Worm (Caenorhabditis elegans): Measurements from ENCODE around the gene acdh-8.
A peak's percentile ranks its signal among the peaks of the same experiment; 100 is the strongest.

acdh-8 gene

DNA sequence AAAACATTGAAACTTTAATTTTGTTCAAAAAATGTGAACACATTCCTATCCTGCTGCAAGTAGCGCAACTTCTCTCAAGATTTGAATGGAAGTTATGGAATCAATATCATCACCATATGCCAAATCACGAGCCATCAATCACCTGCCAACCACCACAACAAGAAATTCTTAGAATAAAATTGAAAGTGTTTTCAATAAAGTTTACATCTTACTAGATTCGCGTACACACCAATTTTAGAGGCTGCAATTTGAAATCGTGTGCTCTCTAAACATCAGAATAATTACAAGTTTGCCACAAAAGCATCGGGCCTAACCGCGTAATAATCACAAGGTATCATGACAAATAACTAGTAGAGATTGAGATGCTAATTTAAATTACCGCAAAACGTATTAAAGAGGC lies 19.4 kb upstream of the acdh-8 start:
- TF ChIP-seq nhr-76 (tag; optimal IDR thresholded peaks at IDR 0.05) = no peak
- TF ChIP-seq eor-1 (tag; optimal IDR thresholded peaks at IDR 0.05) = no peak
- no peak for TF ChIP-seq aly-2 (tag; optimal IDR thresholded peaks at IDR 0.05)
- TF ChIP-seq fos-1 (tag; optimal IDR thresholded peaks at IDR 0.05) = no peak
- TF ChIP-seq nhr-237 (tag; optimal IDR thresholded peaks at IDR 0.05) = no peak
- no peak for TF ChIP-seq hmg-11 (tag; optimal IDR thresholded peaks at IDR 0.05)
- TF ChIP-seq nhr-23 (tag; optimal IDR thresholded peaks at IDR 0.05) = no peak
- no peak for TF ChIP-seq ama-1 (optimal IDR thresholded peaks at IDR 0.05)
- no peak for TF ChIP-seq jun-1 (tag; optimal IDR thresholded peaks at IDR 0.05)
- TF ChIP-seq nhr-67 (tag; optimal IDR thresholded peaks at IDR 0.05) = no peak
- no peak for TF ChIP-seq nhr-25 (tag; optimal IDR thresholded peaks at IDR 0.05)
- no peak for TF ChIP-seq skn-1 (tag; optimal IDR thresholded peaks at IDR 0.05)
- TF ChIP-seq unc-62 (GFP tag; optimal IDR thresholded peaks at IDR 0.05) = no peak

DNA sequence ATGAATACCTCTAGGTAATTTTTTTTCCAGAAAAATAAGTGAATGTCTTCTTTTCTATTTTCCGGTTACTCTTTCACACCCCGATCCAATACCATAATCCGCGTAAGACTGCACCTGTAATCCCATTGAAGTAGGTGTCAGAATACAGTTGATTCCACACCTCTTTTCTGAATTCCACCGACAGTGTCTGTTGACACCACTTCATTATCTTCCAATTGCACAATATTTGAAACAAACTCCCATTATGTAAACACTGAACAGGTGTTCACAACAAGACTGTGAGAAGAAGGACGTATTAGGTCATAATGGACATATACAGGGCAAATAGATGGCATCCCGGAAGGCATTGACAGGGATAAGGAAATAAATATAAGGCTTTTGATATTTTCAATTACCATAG lies 16.9 kb upstream of the acdh-8 start:
- TF ChIP-seq lin-39 (tag; optimal IDR thresholded peaks at IDR 0.05) (no peak), pha-4 (tag; optimal IDR thresholded peaks at IDR 0.05) (no peak), nhr-12 (tag; optimal IDR thresholded peaks at IDR 0.05) (no peak), nhr-237 (tag; optimal IDR thresholded peaks at IDR 0.05) (no peak), ama-1 (optimal IDR thresholded peaks at IDR 0.05) (no peak)

- TF ChIP-seq fkh-10 (GFP tag; optimal IDR thresholded peaks at IDR 0.05) = peak; percentile 21
- TF ChIP-seq skn-1 (tag; optimal IDR thresholded peaks at IDR 0.05) = peak; percentile 22
- TF ChIP-seq hmg-11 (tag; optimal IDR thresholded peaks at IDR 0.05) = peak; percentile 56
- no peak for TF ChIP-seq nhr-28 (tag; optimal IDR thresholded peaks at IDR 0.05)
- TF ChIP-seq ceh-28 (tag; optimal IDR thresholded peaks at IDR 0.05) = no peak
- no peak for TF ChIP-seq pqm-1 (tag; optimal IDR thresholded peaks at IDR 0.05)
- peak; percentile 1 for TF ChIP-seq lin-39 (tag; optimal IDR thresholded peaks at IDR 0.05)
- peak; percentile 51 for TF ChIP-seq nfya-1 (tag; optimal IDR thresholded peaks at IDR 0.05; ENCODE audit: insufficient read depth)
- no peak for TF ChIP-seq aly-2 (tag; optimal IDR thresholded peaks at IDR 0.05)
Measured at ce11 chrII:5779866-5780265, 14.4 kb upstream of the acdh-8 start.

DNA sequence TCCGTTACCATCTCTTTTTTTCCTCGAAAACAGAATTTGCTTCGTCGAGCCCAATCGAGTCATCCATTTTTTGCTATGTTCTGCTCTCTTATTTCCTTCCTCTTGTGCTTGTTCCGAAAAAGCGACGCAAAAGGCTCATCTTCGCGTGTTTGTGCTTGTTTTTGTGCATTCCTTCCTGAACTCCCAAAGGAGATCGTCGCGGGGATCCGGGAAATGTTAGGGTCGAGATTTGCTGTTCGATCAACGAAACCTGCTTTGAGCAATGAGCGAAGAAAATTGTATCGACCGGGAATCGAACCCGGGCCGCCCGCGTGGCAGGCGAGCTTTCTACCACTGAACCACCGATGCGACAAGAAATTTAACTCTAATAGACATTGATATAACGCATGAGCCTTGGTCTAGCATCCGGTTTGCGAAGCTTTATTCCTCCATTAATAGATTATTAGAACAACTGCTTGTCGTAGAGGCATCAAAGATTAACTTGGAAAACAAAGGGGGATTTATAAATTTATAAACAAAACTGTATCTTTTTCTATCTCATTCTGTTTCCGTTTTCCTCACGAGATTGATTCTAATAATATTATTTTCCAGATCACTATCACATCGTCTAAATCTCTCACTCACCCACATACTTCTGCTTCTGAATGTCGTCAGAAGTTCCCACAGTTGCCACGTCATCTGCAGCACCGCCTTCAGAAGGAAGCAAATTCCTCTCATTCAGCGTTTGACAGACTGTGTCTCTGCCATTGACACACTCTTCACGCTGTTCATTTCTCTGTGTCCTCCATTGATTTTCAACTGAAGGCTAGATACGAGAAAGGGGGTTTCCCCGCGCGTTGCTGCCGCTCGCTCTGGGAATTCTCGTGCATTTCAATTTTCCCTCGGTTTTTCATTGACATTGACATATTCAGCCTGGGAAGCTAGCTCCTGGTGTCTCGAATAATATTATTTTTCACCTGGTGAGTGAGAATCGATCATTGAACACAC lies 12.1 kb upstream of the acdh-8 start, which contains the start of gene K05F1.6:
K05F1.6 (plus strand) TSS at position 586 of the 987 bp plus-strand sequence.
- TF ChIP-seq elt-1 (tag; optimal IDR thresholded peaks at IDR 0.05) = no peak
- TF ChIP-seq unc-62 (GFP tag; optimal IDR thresholded peaks at IDR 0.05) = no peak
- TF ChIP-seq ceh-9 (tag; optimal IDR thresholded peaks at IDR 0.05) = no peak
- TF ChIP-seq egl-27 (tag; optimal IDR thresholded peaks at IDR 0.05) = no peak
- TF ChIP-seq ztf-11 (tag; optimal IDR thresholded peaks at IDR 0.05) = no peak
- peak; percentile 47 for TF ChIP-seq lsy-12 (tag; optimal IDR thresholded peaks at IDR 0.05)
- no peak for TF ChIP-seq daf-12 (tag; optimal IDR thresholded peaks at IDR 0.05)
- no peak for TF ChIP-seq unc-39 (tag; optimal IDR thresholded peaks at IDR 0.05)
- TF ChIP-seq skn-1 (tag; optimal IDR thresholded peaks at IDR 0.05) = peak; percentile 43
- peak; percentile 37 for TF ChIP-seq hmg-11 (tag; optimal IDR thresholded peaks at IDR 0.05)
- no peak for TF ChIP-seq zag-1 (tag; optimal IDR thresholded peaks at IDR 0.05)
- no peak for TF ChIP-seq fos-1 (tag; optimal IDR thresholded peaks at IDR 0.05)
- TF ChIP-seq elt-2 (tag; optimal IDR thresholded peaks at IDR 0.05) = peak; percentile 73
- no peak for TF ChIP-seq elt-3 (tag; optimal IDR thresholded peaks at IDR 0.05)
- no peak for TF ChIP-seq pqm-1 (tag; optimal IDR thresholded peaks at IDR 0.05)
- TF ChIP-seq jun-1 (tag; optimal IDR thresholded peaks at IDR 0.05) = no peak
- peak; percentile 25 for TF ChIP-seq ceh-82 (tag; optimal IDR thresholded peaks at IDR 0.05)
- TF ChIP-seq nhr-12 (tag; optimal IDR thresholded peaks at IDR 0.05) = no peak
- TF ChIP-seq snpc-4 (tag; optimal IDR thresholded peaks at IDR 0.05) = peak; percentile 15
- TF ChIP-seq fkh-10 (GFP tag; optimal IDR thresholded peaks at IDR 0.05) = no peak
- TF ChIP-seq aly-2 (tag; optimal IDR thresholded peaks at IDR 0.05) = no peak
- no peak for TF ChIP-seq lin-15B (tag; optimal IDR thresholded peaks at IDR 0.05)
- TF ChIP-seq R02D3.7 (tag; optimal IDR thresholded peaks at IDR 0.05) = no peak
- TF ChIP-seq ztf-4 (tag; optimal IDR thresholded peaks at IDR 0.05) = no peak
- TF ChIP-seq nhr-77 (tag; optimal IDR thresholded peaks at IDR 0.05) = peak; percentile 40
- TF ChIP-seq nfya-1 (tag; optimal IDR thresholded peaks at IDR 0.05; ENCODE audit: insufficient read depth) = peak; percentile 47
- no peak for TF ChIP-seq egl-5 (tag; optimal IDR thresholded peaks at IDR 0.05)
- no peak for TF ChIP-seq nhr-23 (tag; optimal IDR thresholded peaks at IDR 0.05)
- no peak for TF ChIP-seq fkh-2 (tag; optimal IDR thresholded peaks at IDR 0.05)
- TF ChIP-seq lin-39 (tag; optimal IDR thresholded peaks at IDR 0.05) = peak; percentile 81
- no peak for TF ChIP-seq nhr-237 (tag; optimal IDR thresholded peaks at IDR 0.05)
- TF ChIP-seq nhr-43 (tag; optimal IDR thresholded peaks at IDR 0.05; ENCODE audit: poor library complexity, severe bottlenecking) = peak; percentile 24
- TF ChIP-seq tbx-2 (tag; optimal IDR thresholded peaks at IDR 0.05) = peak; percentile 61
- no peak for TF ChIP-seq sea-2 (GFP tag; optimal IDR thresholded peaks at IDR 0.05)
- TF ChIP-seq mdl-1 (tag; optimal IDR thresholded peaks at IDR 0.05) = peak; percentile 3
- no peak for TF ChIP-seq ZK546.5 (tag; optimal IDR thresholded peaks at IDR 0.05)
- peak; percentile 24 for TF ChIP-seq pha-4 (tag; optimal IDR thresholded peaks at IDR 0.05)
